Worm (Caenorhabditis elegans): ENCODE data around the gene tyr-6.

ce11 chrIV:6523773-6524172 lies 43.5 kb downstream of the tyr-6 start:
- TF ChIP-seq ama-1 (optimal IDR thresholded peaks at IDR 0.05) (no peak), madf-2 (tag; optimal IDR thresholded peaks at IDR 0.05) (no peak), ahr-1 (tag; optimal IDR thresholded peaks at IDR 0.05) (no peak), hlh-8 (tag; optimal IDR thresholded peaks at IDR 0.05) (no peak), rnt-1 (tag; optimal IDR thresholded peaks at IDR 0.05) (no peak), pqm-1 (tag; optimal IDR thresholded peaks at IDR 0.05) (no peak), elt-4 (tag; optimal IDR thresholded peaks at IDR 0.05) (no peak), pha-4 (tag; optimal IDR thresholded peaks at IDR 0.05) (no peak), pag-3 (tag; optimal IDR thresholded peaks at IDR 0.05; ENCODE audit: borderline replicate concordance) (no peak)
